Fruit fly (Drosophila melanogaster) whole organism, embryonic: Measurements from ENCODE around the gene Fas2.

Source experiments
- CG4424 ChIP-seq: fragments of 200-800 bp; sonication (Bioruptor generic); optimal IDR thresholded peaks from 3 replicates; lab custom pipeline; 2016; ENCODE audit warnings: missing biosample characterization, missing genetic modification characterization
- Dip2 ChIP-seq: fragments of 200-800 bp; sonication (Bioruptor generic); IDR thresholded peaks from 2 replicates; pipeline ENCODE4 v1.3.6; 2022; ENCODE audit warnings: missing biosample characterization, missing genetic modification characterization
- Lim3 ChIP-seq: fragments of 200-800 bp; sonication (Bioruptor generic); IDR thresholded peaks from 2 replicates; pipeline ENCODE4 v1.3.6; 2022; ENCODE audit warnings: missing biosample characterization, missing genetic modification characterization
- Poxn ChIP-seq: fragments of 200-800 bp; sonication (Bioruptor generic); IDR thresholded peaks from 2 replicates; pipeline ENCODE4 v1.3.6; 2022; ENCODE audit warnings: missing biosample characterization, missing genetic modification characterization

DNA sequence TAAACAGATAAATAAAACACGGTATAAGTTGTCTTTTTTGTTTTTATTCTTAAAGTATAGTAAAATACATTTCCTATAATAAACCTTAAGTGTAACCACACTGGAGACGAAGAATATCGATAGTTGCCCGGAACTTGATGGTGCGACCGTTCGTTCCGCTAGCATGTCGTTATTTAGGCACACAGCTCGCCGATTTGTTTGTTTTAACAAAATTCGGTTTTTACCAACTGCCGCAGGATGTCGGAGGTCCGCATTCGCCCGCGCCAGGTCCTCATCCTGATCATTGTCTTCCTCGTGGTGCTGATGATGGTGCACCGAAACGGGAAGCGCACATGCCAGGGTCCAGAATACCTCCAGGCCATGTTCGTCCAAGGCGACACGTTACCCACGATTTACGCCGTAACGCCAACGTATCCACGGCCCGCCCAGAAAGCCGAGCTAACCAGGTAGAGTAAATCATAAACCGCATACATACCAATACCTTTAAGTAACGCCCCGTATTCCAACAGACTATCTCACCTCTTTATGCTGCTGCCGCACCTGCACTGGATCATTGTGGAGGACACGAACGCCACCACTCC, 74.8 kb downstream of the Fas2 start, which contains the start of gene GlcAT-I:
- TF ChIP-seq Poxn, result no peak
- TF ChIP-seq Dip2 (GFP tag; lab: Robert Waterston, UW), result no peak
- TF ChIP-seq Lim3 (GFP tag; lab: Robert Waterston, UW), result no peak
- no peak for TF ChIP-seq CG4424 (GFP tag; lab: Kevin White, UChicago)
